Fruit fly (Drosophila melanogaster) whole organism, embryonic: ENCODE data around the gene CG3434.

ENCODE experiments used
- Bdp1 ChIP-seq: fragments of 200-800 bp; sonication (Bioruptor generic); optimal IDR thresholded peaks from 3 replicates; lab custom pipeline; 2016; ENCODE audit warnings: missing biosample characterization, missing genetic modification characterization
- CG10366 ChIP-seq: fragments of 200-800 bp; sonication (Bioruptor generic); IDR thresholded peaks from 2 replicates; pipeline ENCODE4 v1.3.6; 2022; ENCODE audit warnings: missing biosample characterization, missing genetic modification characterization
- CG12071 ChIP-seq: fragments of 200-800 bp; sonication (Bioruptor generic); optimal IDR thresholded peaks from 3 replicates; lab custom pipeline; 2018; ENCODE audit warnings: missing biosample characterization, mild to moderate bottlenecking, missing genetic modification characterization
- CG12236 ChIP-seq: fragments of 200-800 bp; sonication (Bioruptor generic); optimal IDR thresholded peaks from 2 replicates; lab custom pipeline; 2016; ENCODE audit warnings: missing biosample characterization, missing genetic modification characterization
- CG15073 ChIP-seq: fragments of 200-800 bp; sonication (Bioruptor generic); optimal IDR thresholded peaks from 2 replicates; lab custom pipeline; 2016; ENCODE audit warnings: missing biosample characterization, missing genetic modification characterization
- CG15269 ChIP-seq: fragments of 200-800 bp; sonication (Bioruptor generic); optimal IDR thresholded peaks from 2 replicates; lab custom pipeline; 2018; ENCODE audit warnings: missing biosample characterization, mild to moderate bottlenecking, missing genetic modification characterization, moderate library complexity
- CG17359 ChIP-seq: fragments of 200-800 bp; sonication (Bioruptor generic); optimal IDR thresholded peaks from 3 replicates; lab custom pipeline; 2018; ENCODE audit warnings: missing biosample characterization, mild to moderate bottlenecking, missing genetic modification characterization, moderate library complexity
- CG17912 ChIP-seq: fragments of 200-800 bp; sonication (Bioruptor generic); optimal IDR thresholded peaks from 2 replicates; lab custom pipeline; 2018; ENCODE audit warnings: missing biosample characterization, mild to moderate bottlenecking, missing genetic modification characterization
- CG18011 ChIP-seq: fragments of 200-800 bp; sonication (Bioruptor generic); optimal IDR thresholded peaks from 2 replicates; lab custom pipeline; 2017; ENCODE audit warnings: missing biosample characterization, missing genetic modification characterization, mild to moderate bottlenecking, moderate library complexity, missing genotype
- CG18764 ChIP-seq: fragments of 200-800 bp; sonication (Bioruptor generic); optimal IDR thresholded peaks from 3 replicates; lab custom pipeline; 2016; ENCODE audit warnings: missing biosample characterization, missing genetic modification characterization
- CG2678 ChIP-seq: fragments of 200-800 bp; sonication (Bioruptor generic); optimal IDR thresholded peaks from 3 replicates; lab custom pipeline; 2019; ENCODE audit warnings: missing biosample characterization, mild to moderate bottlenecking, missing genetic modification characterization, moderate library complexity
- CG3065 ChIP-seq: fragments of 200-800 bp; sonication (Bioruptor generic); optimal IDR thresholded peaks from 2 replicates; lab custom pipeline; 2016; ENCODE audit warnings: missing biosample characterization, missing genetic modification characterization
- CG3281 ChIP-seq: fragments of 200-800 bp; sonication (Bioruptor generic); optimal IDR thresholded peaks from 3 replicates; lab custom pipeline; 2017; ENCODE audit warnings: missing biosample characterization, mild to moderate bottlenecking, missing genetic modification characterization
- CG3407 ChIP-seq: fragments of 200-800 bp; sonication (Bioruptor generic); optimal IDR thresholded peaks from 2 replicates; lab custom pipeline; 2018; ENCODE audit warnings: missing biosample characterization, mild to moderate bottlenecking, missing genetic modification characterization
- CG4424 ChIP-seq: fragments of 200-800 bp; sonication (Bioruptor generic); optimal IDR thresholded peaks from 3 replicates; lab custom pipeline; 2016; ENCODE audit warnings: missing biosample characterization, missing genetic modification characterization
- CG6254 ChIP-seq: fragments of 200-800 bp; sonication (Bioruptor generic); optimal IDR thresholded peaks from 3 replicates; lab custom pipeline; 2017; ENCODE audit warnings: mild to moderate bottlenecking, missing biosample characterization, missing genetic modification reagents, missing genetic modification characterization
- Chrac-16 ChIP-seq: fragments of 200-800 bp; sonication (Bioruptor generic); optimal IDR thresholded peaks from 3 replicates; lab custom pipeline; 2016; ENCODE audit warnings: missing biosample characterization, missing genetic modification characterization
- CoRest ChIP-seq: fragments of 200-800 bp; sonication (Bioruptor generic); optimal IDR thresholded peaks from 3 replicates; lab custom pipeline; 2018; ENCODE audit warnings: missing biosample characterization, mild to moderate bottlenecking, missing genetic modification characterization, moderate library complexity
- Dref ChIP-seq: fragments of 200-800 bp; sonication (Bioruptor generic); IDR thresholded peaks from 2 replicates; pipeline ENCODE4 v1.3.6; 2022; ENCODE audit warnings: missing biosample characterization, missing genetic modification characterization
- Eip74EF ChIP-seq, 2 experiments: fragments of 200-800 bp in 1 of 2; fragments of >200 bp in 1 of 2; sonication (Bioruptor generic) in 1 of 2; optimal IDR thresholded peaks; 2 replicates each; lab custom pipeline; 2017 to 2019; ENCODE audit warnings: missing biosample characterization in 2 of 2, missing genetic modification characterization in 2 of 2, mild to moderate bottlenecking in 1 of 2, moderate library complexity in 1 of 2
- Fer1 ChIP-seq: fragments of 200-800 bp; sonication (Bioruptor generic); optimal IDR thresholded peaks from 2 replicates; lab custom pipeline; 2017; ENCODE audit warnings: missing biosample characterization, mild to moderate bottlenecking, missing genetic modification characterization
- Hr51 ChIP-seq, 2 experiments: fragments of 200-800 bp; sonication (Bioruptor generic); optimal IDR thresholded peaks; 2 replicates in 1 of 2; 3 replicates in 1 of 2; lab custom pipeline; 2016 to 2018; ENCODE audit warnings: missing biosample characterization in 2 of 2, missing genetic modification characterization in 2 of 2, mild to moderate bottlenecking in 1 of 2, moderate library complexity in 1 of 2
- NFAT ChIP-seq: fragments of 200-800 bp; sonication (Bioruptor generic); IDR thresholded peaks from 2 replicates; pipeline ENCODE4 v1.3.6; 2022; ENCODE audit warnings: missing biosample characterization, missing genetic modification characterization
- Neu2 ChIP-seq: fragments of 200-800 bp; sonication (Bioruptor generic); optimal IDR thresholded peaks from 3 replicates; lab custom pipeline; 2016; ENCODE audit warnings: missing biosample characterization, missing genetic modification characterization, borderline replicate concordance
- Nf-YB ChIP-seq: fragments of 200-800 bp; sonication (Bioruptor generic); optimal IDR thresholded peaks from 3 replicates; lab custom pipeline; 2019; ENCODE audit warnings: missing biosample characterization, mild to moderate bottlenecking, missing genetic modification characterization, moderate library complexity
- NfI ChIP-seq: fragments of 200-800 bp; sonication (Bioruptor generic); optimal IDR thresholded peaks from 3 replicates; lab custom pipeline; 2018; ENCODE audit warnings: missing biosample characterization, mild to moderate bottlenecking, missing genetic modification characterization, moderate library complexity
- Rx ChIP-seq: fragments of 200-800 bp; sonication (Bioruptor generic); IDR thresholded peaks from 2 replicates; pipeline ENCODE4 v1.3.6; 2022; ENCODE audit warnings: missing biosample characterization, missing genetic modification characterization
- Side ChIP-seq: fragments of 200-800 bp; sonication (Bioruptor generic); optimal IDR thresholded peaks from 2 replicates; lab custom pipeline; 2016; ENCODE audit warnings: missing biosample characterization, missing genetic modification characterization
- Spps ChIP-seq: fragments of 200-800 bp; sonication (Bioruptor generic); optimal IDR thresholded peaks from 2 replicates; lab custom pipeline; 2018; ENCODE audit warnings: missing biosample characterization, mild to moderate bottlenecking, missing genetic modification characterization
- Sry-δ ChIP-seq: fragments of 200-800 bp; sonication (Bioruptor generic); optimal IDR thresholded peaks from 2 replicates; lab custom pipeline; 2016; ENCODE audit warnings: missing biosample characterization, missing genetic modification characterization
- Taf1 ChIP-seq: fragments of 200-800 bp; sonication (Bioruptor generic); IDR thresholded peaks from 2 replicates; pipeline ENCODE4 v1.3.6; 2022; ENCODE audit warnings: missing biosample characterization, missing genetic modification characterization
- ato ChIP-seq: fragments of 200-800 bp; sonication (Bioruptor generic); IDR thresholded peaks from 2 replicates; pipeline ENCODE4 v1.3.6; 2022; ENCODE audit warnings: missing biosample characterization, missing genetic modification characterization; ENCODE audit not compliant: partially characterized antibody
- bab2 ChIP-seq: fragments of 200-800 bp; sonication (Bioruptor generic); optimal IDR thresholded peaks from 2 replicates; lab custom pipeline; 2016; ENCODE audit warnings: missing biosample characterization, missing genetic modification characterization
- bcd ChIP-seq: fragments of 200-800 bp; sonication (Bioruptor generic); optimal IDR thresholded peaks from 2 replicates; lab custom pipeline; 2017; ENCODE audit warnings: missing biosample characterization, mild to moderate bottlenecking, missing genetic modification characterization
- br ChIP-seq: fragments of >200 bp; optimal IDR thresholded peaks from 2 replicates; lab custom pipeline; 2017
- chm ChIP-seq: fragments of 200-800 bp; sonication (Bioruptor generic); IDR thresholded peaks from 2 replicates; pipeline ENCODE4 v1.3.6; 2022; ENCODE audit warnings: missing biosample characterization, missing genetic modification characterization
- cwo ChIP-seq: fragments of 200-800 bp; sonication (Bioruptor generic); optimal IDR thresholded peaks from 3 replicates; lab custom pipeline; 2017; ENCODE audit warnings: missing biosample characterization, missing genetic modification characterization, mild to moderate bottlenecking, moderate library complexity, missing genetic modification reagents
- dati ChIP-seq: fragments of 200-800 bp; sonication (Bioruptor generic); IDR thresholded peaks from 2 replicates; pipeline ENCODE4 v1.3.6; 2022; ENCODE audit warnings: missing biosample characterization, missing genetic modification characterization
- disco-r ChIP-seq: fragments of 200-800 bp; sonication (Bioruptor generic); optimal IDR thresholded peaks from 2 replicates; lab custom pipeline; 2016; ENCODE audit warnings: missing biosample characterization, missing genetic modification characterization
- eyg ChIP-seq: fragments of 200-800 bp; sonication (Bioruptor generic); optimal IDR thresholded peaks from 3 replicates; lab custom pipeline; 2016; ENCODE audit warnings: missing biosample characterization, missing genetic modification characterization
- ftz-f1 ChIP-seq: fragments of 200-800 bp; sonication (Bioruptor generic); optimal IDR thresholded peaks from 2 replicates; lab custom pipeline; 2016; ENCODE audit warnings: missing biosample characterization, missing genetic modification characterization
- gcm ChIP-seq: fragments of 200-800 bp; sonication (Bioruptor generic); optimal IDR thresholded peaks from 2 replicates; lab custom pipeline; 2019; ENCODE audit warnings: missing biosample characterization, mild to moderate bottlenecking, missing genetic modification characterization, moderate library complexity
- grau ChIP-seq: fragments of 200-800 bp; optimal IDR thresholded peaks from 3 replicates; lab custom pipeline; 2019; ENCODE audit warnings: missing biosample characterization, mild to moderate bottlenecking, missing genetic modification characterization, moderate library complexity
- gt ChIP-seq: fragments of 200-800 bp; sonication (Bioruptor generic); IDR thresholded peaks from 2 replicates; pipeline ENCODE4 v1.3.6; 2022; ENCODE audit warnings: missing biosample characterization, missing genetic modification characterization
- her ChIP-seq: fragments of 200-800 bp; sonication (Bioruptor generic); optimal IDR thresholded peaks from 2 replicates; lab custom pipeline; 2016; ENCODE audit warnings: missing biosample characterization, missing genetic modification characterization
- pita ChIP-seq: fragments of 200-800 bp; sonication (Bioruptor generic); optimal IDR thresholded peaks from 2 replicates; lab custom pipeline; 2017; ENCODE audit warnings: missing biosample characterization, mild to moderate bottlenecking, missing genetic modification characterization
- sna ChIP-seq: fragments of 200-800 bp; sonication (Bioruptor generic); IDR thresholded peaks from 2 replicates; pipeline ENCODE4 v1.3.6; 2022; ENCODE audit warnings: missing biosample characterization, missing genetic modification characterization; ENCODE audit not compliant: partially characterized antibody
- sqz ChIP-seq: fragments of 200-800 bp; sonication (Bioruptor generic); optimal IDR thresholded peaks from 3 replicates; lab custom pipeline; 2018; ENCODE audit warnings: missing biosample characterization, mild to moderate bottlenecking, missing genetic modification characterization
- zfh1 ChIP-seq: fragments of 200-800 bp; sonication (Bioruptor generic); IDR thresholded peaks from 3 replicates; pipeline ENCODE4 v1.3.6; 2022; ENCODE audit warnings: missing biosample characterization, missing genetic modification characterization

The CG3434 gene

dm6 chr3L:9460775-9461491 is at the start of gene CG3434, which contains the start of gene CG44838 (continued):
- peak; percentile 72 for TF ChIP-seq Nf-YB (GFP tag; lab: Kevin White, UChicago)
- TF ChIP-seq CoRest (tag; lab: Kevin White, UChicago): peak; percentile 88
- peak; percentile 66 to 81 for TF ChIP-seq Hr51 (GFP tag; optimal IDR thresholded peaks at IDR 0.05; lab: Kevin White, UChicago)
- TF ChIP-seq ftz-f1: peak; percentile 13
- TF ChIP-seq Eip74EF (GFP tag; optimal IDR thresholded peaks at IDR 0.05; lab: Kevin White, UChicago): peak in 1 of 2 experiments; percentile 77
- TF ChIP-seq Sry-δ: peak; percentile 61
- peak; percentile 3 for TF ChIP-seq CG17912 (GFP tag; lab: Kevin White, UChicago)
- peak; percentile 84 for TF ChIP-seq grau (tag; lab: Kevin White, UChicago)
- TF ChIP-seq bab2 (GFP tag; lab: Kevin White, UChicago): peak; percentile 76
- TF ChIP-seq CG3065: peak; percentile 51
- peak; percentile 83 for TF ChIP-seq CG2678 (tag; lab: Kevin White, UChicago)
- TF ChIP-seq Side: peak; percentile 65
- peak; percentile 56 for TF ChIP-seq Neu2 (GFP tag; lab: Kevin White, UChicago)
- peak; percentile 72 for TF ChIP-seq NfI
- peak; percentile 86 for TF ChIP-seq Fer1
- TF ChIP-seq her (GFP tag; lab: Kevin White, UChicago): no peak
- peak; percentile 85 for TF ChIP-seq CG15269 (tag; lab: Kevin White, UChicago)
- peak; percentile 74 for TF ChIP-seq CG18764 (GFP tag; lab: Kevin White, UChicago)
- TF ChIP-seq ato (GFP tag; lab: Robert Waterston, UW): no peak
- TF ChIP-seq sna (GFP tag; lab: Robert Waterston, UW): no peak
- peak; percentile 64 for TF ChIP-seq Spps
- peak; percentile 45; the same call in 1 of the 2 replicates for TF ChIP-seq dati (GFP tag; lab: Robert Waterston, UW)
- no peak for TF ChIP-seq gt (GFP tag; lab: Robert Waterston, UW)
- TF ChIP-seq CG17359 (tag; lab: Kevin White, UChicago): peak; percentile 79
- TF ChIP-seq pita: no peak
- peak; percentile 89 for TF ChIP-seq gcm (GFP tag; lab: Kevin White, UChicago)
- peak; percentile 80 for TF ChIP-seq CG10366 (GFP tag; lab: Robert Waterston, UW)
- peak; percentile 68; the same call in 2 of the 3 replicates for TF ChIP-seq zfh1
- no peak for TF ChIP-seq CG15073 (GFP tag; lab: Kevin White, UChicago)
- TF ChIP-seq sqz (GFP tag; lab: Kevin White, UChicago): peak; percentile 65
- TF ChIP-seq Bdp1 (GFP tag; lab: Kevin White, UChicago): peak; percentile 77
- TF ChIP-seq chm: no peak
- TF ChIP-seq cwo (GFP tag; lab: Kevin White, UChicago): peak; percentile 75
- TF ChIP-seq eyg (GFP tag; lab: Kevin White, UChicago): no peak
- peak; percentile 58 for TF ChIP-seq CG18011
- TF ChIP-seq CG6254 (GFP tag; lab: Kevin White, UChicago): peak; percentile 40
- TF ChIP-seq Taf1 (GFP tag; lab: Robert Waterston, UW): 0 out of 2 replicates have a peak, but pooled peaks have one; percentile 33
- no peak for TF ChIP-seq br (lab: Kevin White, UChicago)
- peak; percentile 66 for TF ChIP-seq Dref (GFP tag; lab: Robert Waterston, UW)
- TF ChIP-seq disco-r (GFP tag; lab: Kevin White, UChicago): no peak
- TF ChIP-seq CG12071: peak; percentile 18
- peak; percentile 53; the same call in 1 of the 2 replicates for TF ChIP-seq Rx (GFP tag; lab: Robert Waterston, UW)
- peak; percentile 84 for TF ChIP-seq CG4424 (GFP tag; lab: Kevin White, UChicago)
- TF ChIP-seq CG12236 (GFP tag; lab: Kevin White, UChicago): peak; percentile 2
- TF ChIP-seq NFAT: peak; percentile 56
- peak; percentile 84 for TF ChIP-seq Chrac-16 (GFP tag; lab: Kevin White, UChicago)
- TF ChIP-seq bcd (GFP tag; lab: Kevin White, UChicago): peak; percentile 78
- TF ChIP-seq CG3281 (GFP tag; lab: Kevin White, UChicago): peak; percentile 79
- peak; percentile 63 for TF ChIP-seq CG3407
